Worm (Caenorhabditis elegans): ENCODE measurements around the gene Y39F10A.1.

Gene Y39F10A.1

ce11 chrII:753469-753868 is 21.7 kb upstream of the Y39F10A.1 start:
- TF ChIP-seq ztf-11 (tag; optimal IDR thresholded peaks at IDR 0.05) = no peak

DNA sequence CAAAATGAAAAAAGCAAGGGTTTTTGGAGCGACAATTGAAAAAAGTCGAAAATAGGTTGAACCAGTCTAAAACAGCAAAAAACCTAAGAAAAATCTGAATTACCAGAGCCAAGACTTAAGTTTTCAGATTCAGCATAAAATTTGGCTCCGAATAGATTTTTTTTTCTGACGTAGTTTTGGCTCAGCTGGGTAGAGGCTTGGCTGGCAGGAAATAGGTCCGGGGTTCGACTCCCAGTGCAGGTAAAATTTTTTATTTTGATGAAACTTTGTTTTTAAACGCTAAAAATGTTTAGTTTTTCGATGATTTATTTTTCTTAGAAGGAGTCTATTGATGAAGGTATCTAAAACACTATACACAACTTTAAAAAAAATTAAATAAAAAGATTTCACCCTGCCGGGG is 20.2 kb upstream of the Y39F10A.1 start:
- no peak for TF ChIP-seq unc-39 (tag; optimal IDR thresholded peaks at IDR 0.05)
- TF ChIP-seq F13H6.1 (tag; optimal IDR thresholded peaks at IDR 0.05) = no peak
- TF ChIP-seq mbf-1 (tag; optimal IDR thresholded peaks at IDR 0.05) = no peak
- TF ChIP-seq mab-5 (tag; optimal IDR thresholded peaks at IDR 0.05) = no peak
- TF ChIP-seq peb-1 (tag; optimal IDR thresholded peaks at IDR 0.05) = no peak
- no peak for TF ChIP-seq C34F6.9 (tag; optimal IDR thresholded peaks at IDR 0.05)
- TF ChIP-seq blmp-1 (tag; optimal IDR thresholded peaks at IDR 0.05; ENCODE audit: insufficient read depth) = no peak
- no peak for TF ChIP-seq lsy-2 (tag; optimal IDR thresholded peaks at IDR 0.05)
- no peak for TF ChIP-seq ceh-16 (tag; optimal IDR thresholded peaks at IDR 0.05)
- TF ChIP-seq alr-1 (tag; optimal IDR thresholded peaks at IDR 0.05) = no peak
- no peak for TF ChIP-seq snpc-4 (tag; optimal IDR thresholded peaks at IDR 0.05)

DNA sequence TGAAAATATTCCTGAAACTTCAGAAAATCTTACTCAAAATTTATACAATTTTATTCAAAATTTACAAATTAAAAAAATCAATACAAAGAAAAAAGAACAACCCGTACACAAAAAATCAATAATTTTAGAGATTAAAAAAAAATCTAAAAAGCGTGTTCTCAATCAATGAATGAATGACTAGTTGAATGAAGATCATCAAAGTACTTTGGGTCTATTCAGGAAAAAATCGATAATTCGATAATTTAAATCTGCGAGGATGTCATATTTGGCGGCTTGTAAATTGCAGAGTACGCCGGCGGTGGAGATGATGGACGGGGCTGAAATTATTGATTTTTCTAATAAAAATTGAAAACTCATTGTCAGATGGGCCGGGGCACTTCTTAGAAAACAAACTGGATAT is 19.0 kb upstream of the Y39F10A.1 start:
- no peak for TF ChIP-seq nhr-25 (tag; optimal IDR thresholded peaks at IDR 0.05)
- TF ChIP-seq fos-1 (tag; optimal IDR thresholded peaks at IDR 0.05) = no peak
- no peak for TF ChIP-seq nhr-11 (tag; optimal IDR thresholded peaks at IDR 0.05)
- TF ChIP-seq ama-1 (optimal IDR thresholded peaks at IDR 0.05) = no peak
- TF ChIP-seq sem-4 (tag; optimal IDR thresholded peaks at IDR 0.05) = no peak
- no peak for TF ChIP-seq snpc-4 (tag; optimal IDR thresholded peaks at IDR 0.05)
- no peak for TF ChIP-seq nhr-23 (tag; optimal IDR thresholded peaks at IDR 0.05)
- TF ChIP-seq nhr-77 (tag; optimal IDR thresholded peaks at IDR 0.05) = no peak
- TF ChIP-seq mbf-1 (tag; optimal IDR thresholded peaks at IDR 0.05) = no peak
- no peak for TF ChIP-seq unc-39 (tag; optimal IDR thresholded peaks at IDR 0.05)
- no peak for TF ChIP-seq nhr-10 (tag; optimal IDR thresholded peaks at IDR 0.05)
- no peak for TF ChIP-seq nhr-12 (tag; optimal IDR thresholded peaks at IDR 0.05)
- no peak for TF ChIP-seq nhr-129 (tag; optimal IDR thresholded peaks at IDR 0.05)
- TF ChIP-seq aly-2 (tag; optimal IDR thresholded peaks at IDR 0.05) = no peak
- no peak for TF ChIP-seq R02D3.7 (tag; optimal IDR thresholded peaks at IDR 0.05)
- no peak for TF ChIP-seq ztf-11 (tag; optimal IDR thresholded peaks at IDR 0.05)
- TF ChIP-seq lin-39 (tag; optimal IDR thresholded peaks at IDR 0.05) = no peak
- no peak for TF ChIP-seq ceh-16 (tag; optimal IDR thresholded peaks at IDR 0.05)
- TF ChIP-seq peb-1 (tag; optimal IDR thresholded peaks at IDR 0.05) = no peak
- no peak for TF ChIP-seq egl-27 (tag; optimal IDR thresholded peaks at IDR 0.05)

- no peak for TF ChIP-seq mbf-1 (tag; optimal IDR thresholded peaks at IDR 0.05)
- TF ChIP-seq unc-62 (GFP tag; optimal IDR thresholded peaks at IDR 0.05) = no peak
- no peak for TF ChIP-seq nhr-25 (tag; optimal IDR thresholded peaks at IDR 0.05)
- no peak for TF ChIP-seq elt-1 (tag; optimal IDR thresholded peaks at IDR 0.05)
- TF ChIP-seq nhr-129 (tag; optimal IDR thresholded peaks at IDR 0.05) = no peak
- no peak for TF ChIP-seq blmp-1 (tag; optimal IDR thresholded peaks at IDR 0.05; ENCODE audit: insufficient read depth)
- TF ChIP-seq lsy-2 (tag; optimal IDR thresholded peaks at IDR 0.05) = no peak
- TF ChIP-seq R02D3.7 (tag; optimal IDR thresholded peaks at IDR 0.05) = no peak
- no peak for TF ChIP-seq elt-3 (tag; optimal IDR thresholded peaks at IDR 0.05)
- no peak for TF ChIP-seq ztf-4 (tag; optimal IDR thresholded peaks at IDR 0.05)
- no peak for TF ChIP-seq nhr-12 (tag; optimal IDR thresholded peaks at IDR 0.05)
- no peak for TF ChIP-seq mab-5 (tag; optimal IDR thresholded peaks at IDR 0.05)
- no peak for TF ChIP-seq lin-11 (tag; optimal IDR thresholded peaks at IDR 0.05)
- TF ChIP-seq lin-13 (GFP tag; optimal IDR thresholded peaks at IDR 0.05) = no peak
- TF ChIP-seq zag-1 (tag; optimal IDR thresholded peaks at IDR 0.05) = no peak
- no peak for TF ChIP-seq fos-1 (tag; optimal IDR thresholded peaks at IDR 0.05)
- TF ChIP-seq ztf-11 (tag; optimal IDR thresholded peaks at IDR 0.05) = no peak
- TF ChIP-seq dmd-4 (tag; optimal IDR thresholded peaks at IDR 0.05) = no peak
- TF ChIP-seq peb-1 (tag; optimal IDR thresholded peaks at IDR 0.05) = no peak
- TF ChIP-seq F13H6.1 (tag; optimal IDR thresholded peaks at IDR 0.05) = no peak
These were observed 17.9 kb upstream of the Y39F10A.1 start for ce11 chrII:757224-757623.

DNA sequence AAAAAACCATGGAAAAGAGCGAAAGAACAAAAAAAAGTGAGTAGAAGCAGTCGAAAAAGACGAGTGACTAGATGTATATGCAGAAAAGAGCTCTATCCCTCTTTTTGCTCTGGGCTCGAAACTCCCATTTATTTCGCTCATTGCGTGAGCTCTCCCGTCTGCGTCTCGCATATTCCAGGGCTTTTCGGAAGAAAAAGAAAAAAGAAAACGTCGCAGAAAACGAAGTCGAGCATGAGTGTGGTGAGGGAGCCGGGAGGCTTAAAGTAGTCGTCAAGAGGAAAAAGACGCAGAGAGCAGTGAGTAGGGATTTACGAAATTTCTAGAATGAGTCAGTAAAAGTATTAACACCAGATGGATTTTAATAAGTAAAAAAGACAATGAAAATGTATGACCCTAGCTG is 15.3 kb upstream of the Y39F10A.1 start:
- TF ChIP-seq alr-1 (tag; optimal IDR thresholded peaks at IDR 0.05) (no peak), C34F6.9 (tag; optimal IDR thresholded peaks at IDR 0.05) (peak; percentile 76), nhr-12 (tag; optimal IDR thresholded peaks at IDR 0.05) (no peak), mbf-1 (tag; optimal IDR thresholded peaks at IDR 0.05) (no peak), egl-27 (tag; optimal IDR thresholded peaks at IDR 0.05) (no peak), nhr-6 (tag; optimal IDR thresholded peaks at IDR 0.05) (peak; percentile 7), R02D3.7 (tag; optimal IDR thresholded peaks at IDR 0.05) (no peak), fos-1 (tag; optimal IDR thresholded peaks at IDR 0.05) (no peak), zag-1 (tag; optimal IDR thresholded peaks at IDR 0.05) (peak; percentile 76), Y55F3AM.14 (GFP tag; optimal IDR thresholded peaks at IDR 0.05) (peak; percentile 46), blmp-1 (tag; optimal IDR thresholded peaks at IDR 0.05; ENCODE audit: insufficient read depth) (no peak), lin-11 (tag; optimal IDR thresholded peaks at IDR 0.05) (peak; percentile 51), mdl-1 (tag; optimal IDR thresholded peaks at IDR 0.05) (peak in 1 of 2 experiments; percentile 23), peb-1 (tag; optimal IDR thresholded peaks at IDR 0.05) (no peak), unc-39 (tag; optimal IDR thresholded peaks at IDR 0.05) (no peak), elt-1 (tag; optimal IDR thresholded peaks at IDR 0.05) (no peak), F13H6.1 (tag; optimal IDR thresholded peaks at IDR 0.05) (peak; percentile 45), lin-39 (tag; optimal IDR thresholded peaks at IDR 0.05) (no peak), ztf-11 (tag; optimal IDR thresholded peaks at IDR 0.05) (no peak), snpc-4 (tag; optimal IDR thresholded peaks at IDR 0.05) (no peak), nhr-77 (tag; optimal IDR thresholded peaks at IDR 0.05) (no peak), aly-2 (tag; optimal IDR thresholded peaks at IDR 0.05) (no peak), nhr-25 (tag; optimal IDR thresholded peaks at IDR 0.05) (no peak), lsy-2 (tag; optimal IDR thresholded peaks at IDR 0.05) (peak in 1 of 2 experiments; percentile 59), elt-3 (tag; optimal IDR thresholded peaks at IDR 0.05) (no peak), mab-5 (tag; optimal IDR thresholded peaks at IDR 0.05) (peak; percentile 25), ZK546.5 (tag; optimal IDR thresholded peaks at IDR 0.05) (no peak), nhr-129 (tag; optimal IDR thresholded peaks at IDR 0.05) (peak; percentile 69), dmd-4 (tag; optimal IDR thresholded peaks at IDR 0.05) (no peak), sem-4 (tag; optimal IDR thresholded peaks at IDR 0.05) (no peak), lin-13 (GFP tag; optimal IDR thresholded peaks at IDR 0.05) (peak; percentile 2), crh-2 (tag; optimal IDR thresholded peaks at IDR 0.05) (peak; percentile 41)

All from whole organism, L2 larva.